Fruit fly (Drosophila melanogaster) whole organism, embryonic: Measurements from ENCODE around the gene CG12112.

Experiments used
- ATbp ChIP-seq: fragments of 200-800 bp; sonication (Bioruptor generic); optimal IDR thresholded peaks from 2 replicates; lab custom pipeline; 2017; ENCODE audit warnings: missing biosample characterization, mild to moderate bottlenecking, missing genetic modification characterization, missing genetic modification reagents
- Atf3 ChIP-seq: fragments of 200-800 bp; sonication (Bioruptor generic); optimal IDR thresholded peaks from 3 replicates; lab custom pipeline; 2016; ENCODE audit warnings: missing biosample characterization, missing genetic modification characterization
- B-H1 ChIP-seq: fragments of 200-800 bp; sonication (Bioruptor generic); IDR thresholded peaks from 3 replicates; pipeline ENCODE4 v1.3.6; 2022; ENCODE audit warnings: missing biosample characterization, missing genetic modification characterization
- C15 ChIP-seq: fragments of 200-800 bp; sonication (Bioruptor generic); IDR thresholded peaks from 3 replicates; pipeline ENCODE4 v1.3.6; 2022; ENCODE audit warnings: missing biosample characterization, missing genetic modification characterization
- CG1233 ChIP-seq: fragments of 200-800 bp; sonication (Bioruptor generic); optimal IDR thresholded peaks from 4 replicates; lab custom pipeline; 2018; ENCODE audit warnings: missing biosample characterization, mild to moderate bottlenecking, missing genetic modification characterization
- CG12744 ChIP-seq: fragments of 200-800 bp; sonication (Bioruptor generic); optimal IDR thresholded peaks from 2 replicates; lab custom pipeline; 2016; ENCODE audit warnings: missing biosample characterization, missing genetic modification characterization
- CG13123 ChIP-seq: fragments of 200-800 bp; sonication (Bioruptor generic); optimal IDR thresholded peaks from 2 replicates; lab custom pipeline; 2016; ENCODE audit warnings: missing biosample characterization, missing genetic modification characterization
- CG13424 ChIP-seq: fragments of 200-800 bp; sonication (Bioruptor generic); optimal IDR thresholded peaks from 2 replicates; lab custom pipeline; 2019; ENCODE audit warnings: missing biosample characterization, mild to moderate bottlenecking, missing genetic modification characterization, moderate library complexity
- CG13624 ChIP-seq: fragments of 200-800 bp; sonication (Bioruptor generic); optimal IDR thresholded peaks from 2 replicates; lab custom pipeline; 2016; ENCODE audit warnings: missing biosample characterization, missing genetic modification characterization
- CG13894 ChIP-seq: fragments of 200-800 bp; sonication (Bioruptor generic); optimal IDR thresholded peaks from 3 replicates; lab custom pipeline; 2018; ENCODE audit warnings: missing biosample characterization, mild to moderate bottlenecking, missing genetic modification characterization, moderate library complexity
- CG1602 ChIP-seq: fragments of 200-800 bp; sonication (Bioruptor generic); optimal IDR thresholded peaks from 3 replicates; lab custom pipeline; 2016; ENCODE audit warnings: missing biosample characterization, missing genetic modification characterization
- CG17612 ChIP-seq: fragments of 200-800 bp; sonication (Bioruptor generic); IDR thresholded peaks from 2 replicates; pipeline ENCODE4 v1.3.6; 2022; ENCODE audit warnings: missing biosample characterization, missing genetic modification characterization
- CG17912 ChIP-seq: fragments of 200-800 bp; sonication (Bioruptor generic); optimal IDR thresholded peaks from 2 replicates; lab custom pipeline; 2018; ENCODE audit warnings: missing biosample characterization, mild to moderate bottlenecking, missing genetic modification characterization
- CG18476 ChIP-seq: fragments of 200-800 bp; sonication (Bioruptor generic); optimal IDR thresholded peaks from 2 replicates; lab custom pipeline; 2016; ENCODE audit warnings: missing biosample characterization, mild to moderate bottlenecking, missing genetic modification characterization
- CG31365 ChIP-seq: fragments of 200-800 bp; sonication (Bioruptor generic); optimal IDR thresholded peaks from 2 replicates; lab custom pipeline; 2018; ENCODE audit warnings: missing biosample characterization, mild to moderate bottlenecking, missing genetic modification characterization
- CG34422 ChIP-seq: fragments of 200-800 bp; sonication (Bioruptor generic); IDR thresholded peaks from 3 replicates; pipeline ENCODE4 v1.3.6; 2022; ENCODE audit warnings: missing biosample characterization, missing genetic modification characterization
- CG42726 ChIP-seq: fragments of 200-800 bp; sonication (Bioruptor generic); IDR thresholded peaks from 2 replicates; pipeline ENCODE4 v1.3.6; 2022; ENCODE audit warnings: missing biosample characterization, missing genetic modification characterization; ENCODE audit not compliant: partially characterized antibody
- CG4854 ChIP-seq: fragments of 200-800 bp; sonication (Bioruptor generic); optimal IDR thresholded peaks from 2 replicates; lab custom pipeline; 2016; ENCODE audit warnings: missing biosample characterization, missing genetic modification characterization, inconsistent platforms
- CG6254 ChIP-seq: fragments of 200-800 bp; sonication (Bioruptor generic); optimal IDR thresholded peaks from 3 replicates; lab custom pipeline; 2017; ENCODE audit warnings: mild to moderate bottlenecking, missing biosample characterization, missing genetic modification reagents, missing genetic modification characterization
- CG8478 ChIP-seq: fragments of >200 bp; optimal IDR thresholded peaks from 2 replicates; lab custom pipeline; 2018
- Dip2 ChIP-seq: fragments of 200-800 bp; sonication (Bioruptor generic); IDR thresholded peaks from 2 replicates; pipeline ENCODE4 v1.3.6; 2022; ENCODE audit warnings: missing biosample characterization, missing genetic modification characterization
- Lpt ChIP-seq: fragments of >200 bp; optimal IDR thresholded peaks from 2 replicates; lab custom pipeline; 2018; ENCODE audit warnings: missing biosample characterization, missing genetic modification characterization
- Nf-YB ChIP-seq: fragments of 200-800 bp; sonication (Bioruptor generic); optimal IDR thresholded peaks from 3 replicates; lab custom pipeline; 2019; ENCODE audit warnings: missing biosample characterization, mild to moderate bottlenecking, missing genetic modification characterization, moderate library complexity
- Pdp1 ChIP-seq, 2 experiments: fragments of 200-800 bp; sonication (Bioruptor generic); optimal IDR thresholded peaks; 3 replicates each; lab custom pipeline; 2016; ENCODE audit warnings: missing biosample characterization in 2 of 2, missing genetic modification characterization in 2 of 2, mild to moderate bottlenecking in 1 of 2, moderate library complexity in 1 of 2
- Spps ChIP-seq: fragments of 200-800 bp; sonication (Bioruptor generic); optimal IDR thresholded peaks from 2 replicates; lab custom pipeline; 2018; ENCODE audit warnings: missing biosample characterization, mild to moderate bottlenecking, missing genetic modification characterization
- Xrp1 ChIP-seq: fragments of 200-800 bp; sonication (Bioruptor generic); IDR thresholded peaks from 2 replicates; pipeline ENCODE4 v1.3.6; 2022; ENCODE audit warnings: missing biosample characterization, missing genetic modification characterization
- bbx ChIP-seq: fragments of 200-800 bp; sonication (Bioruptor generic); IDR thresholded peaks from 2 replicates; pipeline ENCODE4 v1.3.6; 2022; ENCODE audit warnings: missing biosample characterization, missing genetic modification characterization; ENCODE audit not compliant: partially characterized antibody
- btn ChIP-seq: fragments of 200-800 bp; sonication (Bioruptor generic); optimal IDR thresholded peaks from 2 replicates; lab custom pipeline; 2016; ENCODE audit warnings: missing biosample characterization, missing genetic modification characterization
- dmrt11E ChIP-seq: fragments of 200-800 bp; sonication (Bioruptor generic); optimal IDR thresholded peaks from 3 replicates; lab custom pipeline; 2018; ENCODE audit warnings: missing biosample characterization, mild to moderate bottlenecking, missing genetic modification characterization, moderate library complexity
- dpn ChIP-seq, 2 experiments: fragments of 200-800 bp; sonication (Bioruptor generic); optimal IDR thresholded peaks; 3 replicates each; lab custom pipeline; 2016; ENCODE audit warnings: missing biosample characterization in 2 of 2, missing genetic modification characterization in 2 of 2
- gfzf ChIP-seq: fragments of 200-800 bp; sonication (Bioruptor generic); optimal IDR thresholded peaks from 2 replicates; lab custom pipeline; 2016; ENCODE audit warnings: missing biosample characterization, mild to moderate bottlenecking, missing genetic modification characterization, moderate library complexity
- grn ChIP-seq: fragments of 200-800 bp; sonication (Bioruptor generic); optimal IDR thresholded peaks from 3 replicates; lab custom pipeline; 2017; ENCODE audit warnings: missing biosample characterization, missing genetic modification characterization
- inv ChIP-seq: fragments of 200-800 bp; sonication (Bioruptor generic); IDR thresholded peaks from 2 replicates; pipeline ENCODE4 v1.3.6; 2022; ENCODE audit warnings: missing biosample characterization, missing genetic modification characterization; ENCODE audit not compliant: partially characterized antibody
- kay ChIP-seq: fragments of 200-800 bp; sonication (Bioruptor generic); optimal IDR thresholded peaks from 2 replicates; lab custom pipeline; 2016; ENCODE audit warnings: missing biosample characterization, missing genetic modification characterization
- lab ChIP-seq: fragments of 200-800 bp; sonication (Bioruptor generic); optimal IDR thresholded peaks from 3 replicates; lab custom pipeline; 2017; ENCODE audit warnings: missing biosample characterization, missing genetic modification characterization, mild to moderate bottlenecking, moderate library complexity, missing genetic modification reagents
- nmo ChIP-seq: fragments of 200-800 bp; sonication (Bioruptor generic); optimal IDR thresholded peaks from 2 replicates; lab custom pipeline; 2018; ENCODE audit warnings: missing biosample characterization, mild to moderate bottlenecking, missing genetic modification characterization, moderate library complexity
- nom ChIP-seq: fragments of 200-800 bp; sonication (Bioruptor generic); optimal IDR thresholded peaks from 2 replicates; lab custom pipeline; 2017; ENCODE audit warnings: missing biosample characterization, missing genetic modification characterization, mild to moderate bottlenecking, moderate library complexity, missing genetic modification reagents
- p53 ChIP-seq: fragments of 200-800 bp; sonication (Bioruptor generic); optimal IDR thresholded peaks from 2 replicates; lab custom pipeline; 2016; ENCODE audit warnings: missing biosample characterization, missing genetic modification characterization
- pho ChIP-seq: fragments of 200-800 bp; sonication (Bioruptor generic); optimal IDR thresholded peaks from 2 replicates; lab custom pipeline; 2016; ENCODE audit warnings: missing biosample characterization, missing genetic modification characterization
- ranshi ChIP-seq: fragments of 200-800 bp; sonication (Bioruptor generic); IDR thresholded peaks from 2 replicates; pipeline ENCODE4 v1.3.6; 2022; ENCODE audit warnings: missing biosample characterization, missing genetic modification characterization
- schlank ChIP-seq: fragments of 200-800 bp; sonication (Bioruptor generic); optimal IDR thresholded peaks from 2 replicates; lab custom pipeline; 2018; ENCODE audit warnings: missing biosample characterization, mild to moderate bottlenecking, missing genetic modification characterization
- scrt ChIP-seq: fragments of 200-800 bp; sonication (Bioruptor generic); optimal IDR thresholded peaks from 2 replicates; lab custom pipeline; 2018; ENCODE audit warnings: missing biosample characterization, mild to moderate bottlenecking, missing genetic modification characterization, moderate library complexity
- sens-2 ChIP-seq: fragments of 200-800 bp; sonication (Bioruptor generic); IDR thresholded peaks from 2 replicates; pipeline ENCODE4 v1.3.6; 2022; ENCODE audit warnings: missing biosample characterization, missing genetic modification characterization
- shn ChIP-seq: fragments of 200-800 bp; sonication (Bioruptor generic); optimal IDR thresholded peaks from 3 replicates; lab custom pipeline; 2016; ENCODE audit warnings: missing biosample characterization, missing genetic modification characterization
- sisA ChIP-seq: fragments of 200-800 bp; sonication (Bioruptor generic); IDR thresholded peaks from 2 replicates; pipeline ENCODE4 v1.3.6; 2022; ENCODE audit warnings: missing biosample characterization, missing genetic modification characterization
- slou ChIP-seq: fragments of 200-800 bp; sonication (Bioruptor generic); optimal IDR thresholded peaks from 3 replicates; lab custom pipeline; 2016; ENCODE audit warnings: missing biosample characterization, missing genetic modification characterization
- sob ChIP-seq: fragments of 200-800 bp; sonication (Bioruptor generic); IDR thresholded peaks from 2 replicates; pipeline ENCODE4 v1.3.6; 2022; ENCODE audit warnings: missing biosample characterization, missing genetic modification characterization
- stwl ChIP-seq: fragments of 200-800 bp; sonication (Bioruptor generic); optimal IDR thresholded peaks from 3 replicates; lab custom pipeline; 2018; ENCODE audit warnings: missing biosample characterization, mild to moderate bottlenecking, missing genetic modification characterization, moderate library complexity
- tgo ChIP-seq: fragments of 200-800 bp; sonication (Bioruptor generic); IDR thresholded peaks from 3 replicates; pipeline ENCODE4 v1.3.6; 2022; ENCODE audit warnings: missing biosample characterization, missing genetic modification characterization
- ttk ChIP-seq: fragments of 200-800 bp; sonication (Bioruptor generic); IDR thresholded peaks from 2 replicates; pipeline ENCODE4 v2.1.2; 2022; ENCODE audit warnings: missing biosample characterization, missing genetic modification characterization
- usp ChIP-seq: fragments of >200 bp; optimal IDR thresholded peaks from 2 replicates; lab custom pipeline; 2017; ENCODE audit warnings: missing biosample characterization, missing genetic modification characterization
- wor ChIP-seq: fragments of 200-800 bp; sonication (Bioruptor generic); IDR thresholded peaks from 2 replicates; pipeline ENCODE4 v1.3.6; 2022; ENCODE audit warnings: missing biosample characterization, missing genetic modification characterization

CG12112 gene

dm6 chrX:8536649-8537048, 23.3 kb downstream of the CG12112 start (continued):
- TF ChIP-seq Pdp1 (GFP tag; optimal IDR thresholded peaks at IDR 0.05; lab: Kevin White, UChicago): peak; percentile 25 to 46
- peak; percentile 62 for TF ChIP-seq sob
- no peak for TF ChIP-seq CG8478 (lab: Kevin White, UChicago)
- TF ChIP-seq Dip2 (GFP tag; lab: Robert Waterston, UW): no peak
- TF ChIP-seq CG1233 (GFP tag; lab: Kevin White, UChicago): no peak
- TF ChIP-seq kay: peak; percentile 23
- no peak for TF ChIP-seq dmrt11E (tag; lab: Kevin White, UChicago)
- no peak for TF ChIP-seq CG18476 (GFP tag; lab: Kevin White, UChicago)
- TF ChIP-seq bbx (GFP tag; lab: Robert Waterston, UW): no peak
- TF ChIP-seq CG17612: no peak
- TF ChIP-seq CG13123 (GFP tag; lab: Kevin White, UChicago): no peak
- peak; percentile 22 for TF ChIP-seq CG13424 (tag; lab: Kevin White, UChicago)
- TF ChIP-seq sens-2 (GFP tag; lab: Robert Waterston, UW): no peak
- peak; percentile 13; the same call in 1 of the 2 replicates for TF ChIP-seq wor (GFP tag; lab: Robert Waterston, UW)
- peak; percentile 4 for TF ChIP-seq nmo (GFP tag; lab: Kevin White, UChicago)
- TF ChIP-seq p53: no peak
- peak; percentile 49; the same call in 1 of the 2 replicates for TF ChIP-seq ranshi
- TF ChIP-seq CG4854 (GFP tag; lab: Kevin White, UChicago): no peak
- TF ChIP-seq Atf3 (GFP tag; lab: Kevin White, UChicago): no peak
- TF ChIP-seq stwl (tag; lab: Kevin White, UChicago): peak; percentile 40
- no peak for TF ChIP-seq slou (GFP tag; lab: Kevin White, UChicago)
- peak; percentile 56 for TF ChIP-seq lab (GFP tag; lab: Kevin White, UChicago)
- no peak; the same call in 2 of the 3 replicates for TF ChIP-seq tgo
- TF ChIP-seq B-H1 (GFP tag; lab: Robert Waterston, UW): peak; percentile 14; the same call in 2 of the 3 replicates
- TF ChIP-seq C15: no peak
- no peak for TF ChIP-seq shn (GFP tag; lab: Kevin White, UChicago)
- TF ChIP-seq CG17912 (GFP tag; lab: Kevin White, UChicago): no peak
- no peak for TF ChIP-seq Nf-YB (GFP tag; lab: Kevin White, UChicago)
- peak; percentile 27 to 41 for TF ChIP-seq dpn (GFP tag; optimal IDR thresholded peaks at IDR 0.05; lab: Kevin White, UChicago)
- no peak for TF ChIP-seq Spps (tag; lab: Kevin White, UChicago)
- TF ChIP-seq CG31365 (tag; lab: Kevin White, UChicago): no peak
- no peak for TF ChIP-seq grn (GFP tag; lab: Kevin White, UChicago)
- TF ChIP-seq CG42726 (GFP tag; lab: Robert Waterston, UW): no peak
- 0 out of 3 replicates have a peak, but pooled peaks have one; percentile 46 for TF ChIP-seq CG34422 (GFP tag; lab: Robert Waterston, UW)
- TF ChIP-seq sisA (GFP tag; lab: Robert Waterston, UW): peak; percentile 58
- no peak for TF ChIP-seq CG13894 (tag; lab: Kevin White, UChicago)
- no peak for TF ChIP-seq nom (GFP tag; lab: Kevin White, UChicago)
- TF ChIP-seq, all 482 proteins: peak for 105

dm6 chrX:8534734-8535133, 25.3 kb downstream of the CG12112 start:
- TF ChIP-seq usp (GFP tag; lab: Kevin White, UChicago): no peak
- TF ChIP-seq CG12744 (GFP tag; lab: Kevin White, UChicago): no peak
- TF ChIP-seq Lpt (GFP tag; lab: Kevin White, UChicago): no peak
- TF ChIP-seq gfzf (GFP tag; lab: Kevin White, UChicago): no peak
- no peak for TF ChIP-seq scrt (GFP tag; lab: Kevin White, UChicago)
- no peak for TF ChIP-seq lab (GFP tag; lab: Kevin White, UChicago)
- peak; percentile 32; the same call in 1 of the 2 replicates for TF ChIP-seq Xrp1 (GFP tag; lab: Robert Waterston, UW)
- TF ChIP-seq nom (GFP tag; lab: Kevin White, UChicago): no peak
- peak; percentile 32; the same call in 1 of the 2 replicates for TF ChIP-seq wor (GFP tag; lab: Robert Waterston, UW)
- TF ChIP-seq ATbp (GFP tag; lab: Kevin White, UChicago): no peak
- no peak for TF ChIP-seq CG1602 (GFP tag; lab: Kevin White, UChicago)
- no peak for TF ChIP-seq schlank (tag; lab: Kevin White, UChicago)
- TF ChIP-seq inv (GFP tag; lab: Robert Waterston, UW): no peak
- TF ChIP-seq CG13624 (GFP tag; lab: Kevin White, UChicago): no peak
- no peak for TF ChIP-seq pho (GFP tag; lab: Kevin White, UChicago)
- no peak for TF ChIP-seq btn (GFP tag; lab: Kevin White, UChicago)
- no peak for TF ChIP-seq CG6254 (GFP tag; lab: Kevin White, UChicago)
- no peak for TF ChIP-seq ttk
